Fruit fly (Drosophila melanogaster) whole organism, embryonic: ENCODE results near the gene corn.

Experiments
- Bteb2 ChIP-seq: fragments of 200-800 bp; sonication (Bioruptor generic); optimal IDR thresholded peaks from 2 replicates; lab custom pipeline; 2016; ENCODE audit warnings: missing biosample characterization, missing genetic modification characterization
- CG10147 ChIP-seq: fragments of 200-800 bp; sonication (Bioruptor generic); optimal IDR thresholded peaks from 2 replicates; lab custom pipeline; 2019; ENCODE audit warnings: missing biosample characterization, mild to moderate bottlenecking, missing genetic modification characterization, moderate library complexity
- CG12071 ChIP-seq: fragments of 200-800 bp; sonication (Bioruptor generic); optimal IDR thresholded peaks from 3 replicates; lab custom pipeline; 2018; ENCODE audit warnings: missing biosample characterization, mild to moderate bottlenecking, missing genetic modification characterization
- CG12219 ChIP-seq: fragments of 200-800 bp; sonication (Bioruptor generic); optimal IDR thresholded peaks from 3 replicates; lab custom pipeline; 2018; ENCODE audit warnings: missing biosample characterization, mild to moderate bottlenecking, missing genetic modification characterization
- CG12299 ChIP-seq: fragments of 200-800 bp; sonication (Bioruptor generic); optimal IDR thresholded peaks from 2 replicates; lab custom pipeline; 2018; ENCODE audit warnings: missing biosample characterization, mild to moderate bottlenecking, missing genetic modification characterization
- CG12659 ChIP-seq: fragments of 200-800 bp; sonication (Bioruptor generic); optimal IDR thresholded peaks from 3 replicates; lab custom pipeline; 2017; ENCODE audit warnings: mild to moderate bottlenecking, missing biosample characterization, missing genetic modification reagents, missing genetic modification characterization
- CG12942 ChIP-seq: fragments of 200-800 bp; sonication (Bioruptor generic); optimal IDR thresholded peaks from 3 replicates; lab custom pipeline; 2016; ENCODE audit warnings: missing biosample characterization, missing genetic modification characterization
- CG13287 ChIP-seq: fragments of 200-800 bp; sonication (Bioruptor generic); IDR thresholded peaks from 2 replicates; pipeline ENCODE4 v1.3.6; 2022; ENCODE audit warnings: missing biosample characterization, missing genetic modification characterization; ENCODE audit not compliant: partially characterized antibody
- CG13296 ChIP-seq: fragments of 200-800 bp; sonication (Bioruptor generic); optimal IDR thresholded peaks from 3 replicates; lab custom pipeline; 2018; ENCODE audit warnings: missing biosample characterization, mild to moderate bottlenecking, missing genetic modification characterization
- CG14667 ChIP-seq: fragments of 200-800 bp; sonication (Bioruptor generic); IDR thresholded peaks from 2 replicates; pipeline ENCODE4 v1.3.6; 2022; ENCODE audit warnings: missing biosample characterization, missing genetic modification characterization
- CG16813 ChIP-seq: fragments of 200-800 bp; sonication (Bioruptor generic); IDR thresholded peaks from 3 replicates; pipeline ENCODE4 v1.3.6; 2022; ENCODE audit warnings: missing biosample characterization, missing genetic modification characterization; ENCODE audit not compliant: partially characterized antibody
- CG17829 ChIP-seq: fragments of 200-800 bp; optimal IDR thresholded peaks from 2 replicates; lab custom pipeline; 2019; ENCODE audit warnings: missing biosample characterization, mild to moderate bottlenecking, missing genetic modification characterization, moderate library complexity
- CG2889 ChIP-seq: fragments of 200-800 bp; sonication (Bioruptor generic); IDR thresholded peaks from 3 replicates; pipeline ENCODE4 v1.3.6; 2022; ENCODE audit warnings: missing biosample characterization, missing genetic modification characterization
- CG34224 ChIP-seq: fragments of 200-800 bp; sonication (Bioruptor generic); IDR thresholded peaks from 3 replicates; pipeline ENCODE4 v1.3.6; 2022; ENCODE audit warnings: missing biosample characterization, missing genetic modification characterization; ENCODE audit not compliant: partially characterized antibody
- CG34422 ChIP-seq: fragments of 200-800 bp; sonication (Bioruptor generic); IDR thresholded peaks from 3 replicates; pipeline ENCODE4 v1.3.6; 2022; ENCODE audit warnings: missing biosample characterization, missing genetic modification characterization
- CG42726 ChIP-seq: fragments of 200-800 bp; sonication (Bioruptor generic); IDR thresholded peaks from 2 replicates; pipeline ENCODE4 v1.3.6; 2022; ENCODE audit warnings: missing biosample characterization, missing genetic modification characterization; ENCODE audit not compliant: partially characterized antibody
- CG43689 ChIP-seq: fragments of 200-800 bp; sonication (Bioruptor generic); IDR thresholded peaks from 2 replicates; pipeline ENCODE4 v1.3.6; 2022; ENCODE audit warnings: missing biosample characterization, missing genetic modification characterization
- CG4820 ChIP-seq: fragments of 200-800 bp; sonication (Bioruptor generic); optimal IDR thresholded peaks from 3 replicates; lab custom pipeline; 2016; ENCODE audit warnings: missing biosample characterization, missing genetic modification characterization
- CG6791 ChIP-seq: fragments of 200-800 bp; sonication (Bioruptor generic); IDR thresholded peaks from 3 replicates; pipeline ENCODE4 v1.3.6; 2022; ENCODE audit warnings: missing biosample characterization, missing genetic modification characterization; ENCODE audit not compliant: partially characterized antibody
- CG6854 ChIP-seq: fragments of 200-800 bp; sonication (Bioruptor generic); optimal IDR thresholded peaks from 3 replicates; lab custom pipeline; 2017; ENCODE audit warnings: missing biosample characterization, mild to moderate bottlenecking, missing genetic modification characterization
- CG7556 ChIP-seq: fragments of 200-800 bp; sonication (Bioruptor generic); optimal IDR thresholded peaks from 2 replicates; lab custom pipeline; 2017; ENCODE audit warnings: missing biosample characterization, mild to moderate bottlenecking, missing genetic modification characterization
- CG8281 ChIP-seq: fragments of 200-800 bp; sonication (Bioruptor generic); optimal IDR thresholded peaks from 2 replicates; lab custom pipeline; 2018; ENCODE audit warnings: missing biosample characterization, mild to moderate bottlenecking, missing genetic modification characterization, moderate library complexity
- CG8924 ChIP-seq: fragments of 200-800 bp; optimal IDR thresholded peaks from 3 replicates; lab custom pipeline; 2019; ENCODE audit warnings: missing biosample characterization, mild to moderate bottlenecking, missing genetic modification characterization, moderate library complexity
- CG9797 ChIP-seq: fragments of 200-800 bp; sonication (Bioruptor generic); optimal IDR thresholded peaks from 3 replicates; lab custom pipeline; 2018; ENCODE audit warnings: missing biosample characterization, mild to moderate bottlenecking, missing genetic modification characterization
- Dbx ChIP-seq: fragments of 200-800 bp; sonication (Bioruptor generic); IDR thresholded peaks from 3 replicates; pipeline ENCODE4 v1.3.6; 2022; ENCODE audit warnings: missing biosample characterization, missing genetic modification characterization
- Deaf1 ChIP-seq: fragments of 200-800 bp; optimal IDR thresholded peaks from 3 replicates; lab custom pipeline; 2019; ENCODE audit warnings: missing biosample characterization, mild to moderate bottlenecking, missing genetic modification characterization, moderate library complexity
- E2f2 ChIP-seq: fragments of 200-800 bp; sonication (Bioruptor generic); IDR thresholded peaks from 2 replicates; pipeline ENCODE4 v1.3.6; 2022; ENCODE audit warnings: missing biosample characterization, missing genetic modification characterization
- Ets65A ChIP-seq: fragments of 200-800 bp; sonication (Bioruptor generic); peaks from one replicate; lab custom pipeline; 2016; ENCODE audit warnings: missing biosample characterization, missing genetic modification characterization
- H15 ChIP-seq: fragments of 200-800 bp; sonication (Bioruptor generic); IDR thresholded peaks from 3 replicates; pipeline ENCODE4 v1.3.6; 2022; ENCODE audit warnings: missing biosample characterization, missing genetic modification characterization
- PHDP ChIP-seq: fragments of 200-800 bp; sonication (Bioruptor generic); optimal IDR thresholded peaks from 3 replicates; lab custom pipeline; 2018; ENCODE audit warnings: missing biosample characterization, mild to moderate bottlenecking, missing genetic modification characterization, moderate library complexity
- Ptx1 ChIP-seq: fragments of 200-800 bp; sonication (Bioruptor generic); IDR thresholded peaks from 2 replicates; pipeline ENCODE4 v1.3.6; 2022; ENCODE audit warnings: missing biosample characterization, missing genetic modification characterization
- Scr ChIP-seq: fragments of 200-800 bp; sonication (Bioruptor generic); IDR thresholded peaks from 2 replicates; pipeline ENCODE4 v1.3.6; 2022; ENCODE audit warnings: missing biosample characterization, missing genetic modification characterization; ENCODE audit not compliant: partially characterized antibody
- Six4 ChIP-seq: fragments of 200-800 bp; sonication (Bioruptor generic); optimal IDR thresholded peaks from 2 replicates; lab custom pipeline; 2016; ENCODE audit warnings: missing biosample characterization, missing genetic modification characterization
- Usf ChIP-seq: fragments of 200-800 bp; sonication (Bioruptor generic); optimal IDR thresholded peaks from 2 replicates; lab custom pipeline; 2017; ENCODE audit warnings: missing genotype, missing biosample characterization, missing genetic modification characterization
- YL-1 ChIP-seq: fragments of 200-800 bp; sonication (Bioruptor generic); optimal IDR thresholded peaks from 3 replicates; lab custom pipeline; 2017; ENCODE audit warnings: missing biosample characterization, mild to moderate bottlenecking, missing genetic modification characterization
- ab ChIP-seq: fragments of 200-800 bp; sonication (Bioruptor generic); optimal IDR thresholded peaks from 2 replicates; lab custom pipeline; 2016; ENCODE audit warnings: missing biosample characterization, missing genetic modification characterization
- amos ChIP-seq: fragments of 200-800 bp; sonication (Bioruptor generic); IDR thresholded peaks from 2 replicates; pipeline ENCODE4 v1.3.6; 2022; ENCODE audit warnings: missing biosample characterization, missing genetic modification characterization; ENCODE audit not compliant: partially characterized antibody
- bcd ChIP-seq: fragments of 200-800 bp; sonication (Bioruptor generic); optimal IDR thresholded peaks from 2 replicates; lab custom pipeline; 2017; ENCODE audit warnings: missing biosample characterization, mild to moderate bottlenecking, missing genetic modification characterization
- chinmo ChIP-seq: fragments of 200-800 bp; sonication (Bioruptor generic); IDR thresholded peaks from 4 replicates; pipeline ENCODE4 v1.3.6; 2022; ENCODE audit warnings: missing biosample characterization, missing genetic modification characterization; ENCODE audit not compliant: partially characterized antibody
- disco-r ChIP-seq: fragments of 200-800 bp; sonication (Bioruptor generic); optimal IDR thresholded peaks from 2 replicates; lab custom pipeline; 2016; ENCODE audit warnings: missing biosample characterization, missing genetic modification characterization
- dm ChIP-seq: fragments of 200-800 bp; sonication (Bioruptor generic); optimal IDR thresholded peaks from 3 replicates; lab custom pipeline; 2016; ENCODE audit warnings: missing biosample characterization, missing genetic modification characterization
- gfzf ChIP-seq: fragments of 200-800 bp; sonication (Bioruptor generic); optimal IDR thresholded peaks from 2 replicates; lab custom pipeline; 2016; ENCODE audit warnings: missing biosample characterization, mild to moderate bottlenecking, missing genetic modification characterization, moderate library complexity
- lola ChIP-seq, 3 experiments: fragments of >200 bp in 2 of 3; fragments of 200-800 bp in 1 of 3; sonication (Bioruptor generic) in 1 of 3; optimal IDR thresholded peaks; 2 replicates each; lab custom pipeline; 2017 to 2019; ENCODE audit warnings: missing biosample characterization in 3 of 3, missing genetic modification characterization in 3 of 3, mild to moderate bottlenecking in 1 of 3, moderate library complexity in 1 of 3
- onecut ChIP-seq: fragments of 200-800 bp; sonication (Bioruptor generic); IDR thresholded peaks from 2 replicates; pipeline ENCODE4 v1.3.6; 2022; ENCODE audit warnings: missing biosample characterization, missing genetic modification characterization
- pfk ChIP-seq: fragments of 200-800 bp; sonication (Bioruptor generic); optimal IDR thresholded peaks from 2 replicates; lab custom pipeline; 2018; ENCODE audit warnings: missing biosample characterization, mild to moderate bottlenecking, missing genetic modification characterization, moderate library complexity
- run ChIP-seq: fragments of 200-800 bp; sonication (Bioruptor generic); optimal IDR thresholded peaks from 3 replicates; lab custom pipeline; 2018; ENCODE audit warnings: missing biosample characterization, mild to moderate bottlenecking, missing genetic modification characterization
- sens ChIP-seq: fragments of 200-800 bp; sonication (Bioruptor generic); peaks from one replicate; lab custom pipeline; 2016; ENCODE audit warnings: missing biosample characterization, missing genetic modification characterization
- stc ChIP-seq: fragments of 200-800 bp; sonication (Bioruptor generic); IDR thresholded peaks from 2 replicates; pipeline ENCODE4 v1.3.6; 2022; ENCODE audit warnings: missing biosample characterization, missing genetic modification characterization
- tap ChIP-seq: fragments of 200-800 bp; optimal IDR thresholded peaks from 3 replicates; lab custom pipeline; 2019; ENCODE audit warnings: missing biosample characterization, mild to moderate bottlenecking, missing genetic modification characterization, moderate library complexity
- wdn ChIP-seq: fragments of 200-800 bp; sonication (Bioruptor generic); IDR thresholded peaks from 2 replicates; pipeline ENCODE4 v1.3.6; 2022; ENCODE audit warnings: missing biosample characterization, missing genetic modification characterization

The corn gene

dm6 chr3L:7156890-7157289, at the start of gene corn:
Gene corn (minus strand): TSS chr3L:7157073.
- 0 out of 2 replicates have a peak, but pooled peaks have one; percentile 38 for TF ChIP-seq CG13287 (GFP tag; lab: Robert Waterston, UW)
- TF ChIP-seq run (tag; lab: Kevin White, UChicago): no peak
- TF ChIP-seq dm (GFP tag; lab: Kevin White, UChicago): no peak
- TF ChIP-seq CG4820 (GFP tag; lab: Kevin White, UChicago): no peak
- TF ChIP-seq CG17829 (tag; lab: Kevin White, UChicago): peak; percentile 15
- peak; percentile 67 for TF ChIP-seq CG8924 (tag; lab: Kevin White, UChicago)
- TF ChIP-seq CG43689 (GFP tag; lab: Robert Waterston, UW): no peak
- TF ChIP-seq CG7556 (GFP tag; lab: Kevin White, UChicago): no peak
- no peak for TF ChIP-seq CG16813 (GFP tag; lab: Robert Waterston, UW)
- peak; percentile 12 for TF ChIP-seq Deaf1 (tag; lab: Kevin White, UChicago)
- TF ChIP-seq Dbx (GFP tag; lab: Robert Waterston, UW): 0 out of 3 replicates have a peak, but pooled peaks have one; percentile 23
- no peak for TF ChIP-seq onecut (GFP tag; lab: Robert Waterston, UW)
- peak; percentile 36; the same call in 2 of the 3 replicates for TF ChIP-seq CG6791 (GFP tag; lab: Robert Waterston, UW)
- TF ChIP-seq Six4 (GFP tag; lab: Kevin White, UChicago): no peak
- no peak for TF ChIP-seq CG8281 (tag; lab: Kevin White, UChicago)
- 0 out of 2 replicates have a peak, but pooled peaks have one; percentile 8 for TF ChIP-seq Scr
- TF ChIP-seq CG34422 (GFP tag; lab: Robert Waterston, UW): peak; percentile 25; the same call in 1 of the 3 replicates
- no peak for TF ChIP-seq Bteb2 (GFP tag; lab: Kevin White, UChicago)
- no peak for TF ChIP-seq CG12071 (GFP tag; lab: Kevin White, UChicago)
- no peak for TF ChIP-seq CG6854
- TF ChIP-seq E2f2 (GFP tag; lab: Robert Waterston, UW): peak; percentile 47; the same call in 1 of the 2 replicates
- TF ChIP-seq pfk (GFP tag; lab: Kevin White, UChicago): no peak
- peak; percentile 14 for TF ChIP-seq YL-1 (GFP tag; lab: Kevin White, UChicago)
- 0 out of 4 replicates have a peak, but pooled peaks have one; percentile 69 for TF ChIP-seq chinmo (GFP tag; lab: Robert Waterston, UW)
- TF ChIP-seq gfzf: peak; percentile 71
- no peak for TF ChIP-seq stc
- no peak for TF ChIP-seq PHDP
- TF ChIP-seq CG12659 (GFP tag; lab: Kevin White, UChicago): peak; percentile 26
- TF ChIP-seq Ptx1 (GFP tag; lab: Robert Waterston, UW): no peak
- TF ChIP-seq CG14667: no peak
- 0 out of 3 replicates have a peak, but pooled peaks have one; percentile 15 for TF ChIP-seq CG34224 (GFP tag; lab: Robert Waterston, UW)
- TF ChIP-seq wdn (GFP tag; lab: Robert Waterston, UW): no peak
- TF ChIP-seq Usf (GFP tag; lab: Kevin White, UChicago): no peak
- TF ChIP-seq Ets65A (GFP tag; lab: Kevin White, UChicago): no peak
- peak; percentile 42; the same call in 1 of the 2 replicates for TF ChIP-seq amos (GFP tag; lab: Robert Waterston, UW)
- TF ChIP-seq lola (GFP tag; optimal IDR thresholded peaks at IDR 0.05; lab: Kevin White, UChicago): no peak
- TF ChIP-seq disco-r (GFP tag; lab: Kevin White, UChicago): no peak
- peak; percentile 22 for TF ChIP-seq CG12299 (tag; lab: Kevin White, UChicago)
- TF ChIP-seq CG13296: no peak
- no peak for TF ChIP-seq ab
- no peak for TF ChIP-seq CG12942
- TF ChIP-seq tap (tag; lab: Kevin White, UChicago): no peak
- no peak for TF ChIP-seq CG12219 (GFP tag; lab: Kevin White, UChicago)
- TF ChIP-seq CG10147 (GFP tag; lab: Kevin White, UChicago): no peak
- no peak for TF ChIP-seq CG2889 (GFP tag; lab: Robert Waterston, UW)
- no peak for TF ChIP-seq bcd
- TF ChIP-seq H15: no peak
- peak; percentile 26 for TF ChIP-seq CG9797 (GFP tag; lab: Kevin White, UChicago)
- TF ChIP-seq sens (GFP tag; lab: Kevin White, UChicago): peak; percentile 90
- TF ChIP-seq CG42726 (GFP tag; lab: Robert Waterston, UW): peak; percentile 42; the same call in 1 of the 2 replicates
